Fruit fly (Drosophila melanogaster): ENCODE measurements around the gene Tdh.

Tdh gene

dm6 chr3L:20494780-20495591 is 28.2 kb downstream of the Tdh start, which contains the start of gene ZnT77C (continued):
- TF ChIP-seq Scr (GFP tag; IDR thresholded peaks at IDR 0.05; ENCODE audit: partially characterized antibody) (peak; percentile 35; the same call in 1 of the 2 replicates), CG2129 (GFP tag; IDR thresholded peaks at IDR 0.05; ENCODE audit: partially characterized antibody) (no peak), Hey (tag; optimal IDR thresholded peaks at IDR 0.05) (no peak), Bteb2 (GFP tag; optimal IDR thresholded peaks at IDR 0.05) (no peak), sd (tag; optimal IDR thresholded peaks at IDR 0.05) (no peak), H15 (GFP tag; IDR thresholded peaks at IDR 0.05) (no peak), CG6175 (GFP tag; IDR thresholded peaks at IDR 0.05) (no peak), ab (GFP tag; optimal IDR thresholded peaks at IDR 0.05) (no peak), sc (optimal IDR thresholded peaks at IDR 0.05) (no peak), sc (GFP tag; optimal IDR thresholded peaks at IDR 0.05) (no peak), YL-1 (GFP tag; optimal IDR thresholded peaks at IDR 0.05) (peak; percentile 32), CG3995 (GFP tag; optimal IDR thresholded peaks at IDR 0.05) (peak; percentile 93), Lim3 (GFP tag; IDR thresholded peaks at IDR 0.05) (no peak), CG13894 (tag; optimal IDR thresholded peaks at IDR 0.05) (peak; percentile 47), vfl (GFP tag; optimal IDR thresholded peaks at IDR 0.05) (no peak), CG14965 (GFP tag; optimal IDR thresholded peaks at IDR 0.05; ENCODE audit: borderline replicate concordance) (no peak), CG10959 (GFP tag; IDR thresholded peaks at IDR 0.05) (no peak), Drgx (GFP tag; IDR thresholded peaks at IDR 0.05) (no peak), org-1 (GFP tag; optimal IDR thresholded peaks at IDR 0.05) (no peak), lab (GFP tag; optimal IDR thresholded peaks at IDR 0.05) (peak; percentile 37), Aef1 (GFP tag; IDR thresholded peaks at IDR 0.05) (no peak), Neu2 (GFP tag; optimal IDR thresholded peaks at IDR 0.05; ENCODE audit: borderline replicate concordance) (no peak), CG1603 (tag; optimal IDR thresholded peaks at IDR 0.05) (peak; percentile 58), CG7372 (GFP tag; IDR thresholded peaks at IDR 0.05) (no peak), Mrtf (GFP tag; IDR thresholded peaks at IDR 0.05) (no peak), CG6765 (GFP tag; optimal IDR thresholded peaks at IDR 0.05) (no peak), mirr (GFP tag; optimal IDR thresholded peaks at IDR 0.05) (no peak), Bgb (GFP tag; IDR thresholded peaks at IDR 0.05; ENCODE audit: partially characterized antibody) (no peak), Myb (GFP tag; optimal IDR thresholded peaks at IDR 0.05) (peak; percentile 98), Vsx1 (GFP tag; optimal IDR thresholded peaks at IDR 0.05) (no peak), gsb (GFP tag; IDR thresholded peaks at IDR 0.05) (no peak), hb (GFP tag; IDR thresholded peaks at IDR 0.05; ENCODE audit: partially characterized antibody) (no peak), Side (GFP tag; optimal IDR thresholded peaks at IDR 0.05) (no peak), CG12236 (GFP tag; optimal IDR thresholded peaks at IDR 0.05) (no peak), CG17385 (GFP tag; optimal IDR thresholded peaks at IDR 0.05) (no peak), D19B (GFP tag; optimal IDR thresholded peaks at IDR 0.05) (no peak), CG10431 (GFP tag; optimal IDR thresholded peaks at IDR 0.05) (no peak), br (optimal IDR thresholded peaks at IDR 0.05) (no peak), CG15514 (GFP tag; optimal IDR thresholded peaks at IDR 0.05) (peak; percentile 3), CG10209 (GFP tag; optimal IDR thresholded peaks at IDR 0.05) (no peak), Hand (GFP tag; optimal IDR thresholded peaks at IDR 0.05) (no peak), bbx (GFP tag; IDR thresholded peaks at IDR 0.05; ENCODE audit: partially characterized antibody) (0 out of 2 replicates have a peak, but pooled peaks have one; percentile 6), her (GFP tag; optimal IDR thresholded peaks at IDR 0.05) (no peak), mam (GFP tag; optimal IDR thresholded peaks at IDR 0.05) (no peak), wor (GFP tag; IDR thresholded peaks at IDR 0.05) (no peak), h (optimal IDR thresholded peaks at IDR 0.05) (no peak), zfh1 (GFP tag; IDR thresholded peaks at IDR 0.05) (no peak), btn (GFP tag; optimal IDR thresholded peaks at IDR 0.05) (no peak), Ssrp (tag; optimal IDR thresholded peaks at IDR 0.05) (no peak), tna (GFP tag; IDR thresholded peaks at IDR 0.05; ENCODE audit: partially characterized antibody) (no peak)
